Worm (Caenorhabditis elegans) whole organism, early embryonic: ENCODE results near the gene dct-5.

Source experiments
- B0310.2 ChIP-seq: sonication (generic microtip); optimal IDR thresholded peaks from 2 replicates; lab custom pipeline; 2016; ENCODE audit warnings: mild to moderate bottlenecking, missing genetic modification characterization, missing compliant biosample characterization
- ama-1 ChIP-seq: fragments of 150-350 bp; optimal IDR thresholded peaks from 2 replicates; lab custom pipeline; 2014
- ceh-13 ChIP-seq: fragments of 200-800 bp; sonication (Bioruptor generic); optimal IDR thresholded peaks from 2 replicates; lab custom pipeline; 2018; ENCODE audit warnings: mild to moderate bottlenecking, missing genetic modification characterization, missing compliant biosample characterization
- ceh-36 ChIP-seq: sonication (generic microtip); optimal IDR thresholded peaks from 2 replicates; lab custom pipeline; 2016; ENCODE audit warnings: missing genetic modification characterization, inconsistent platforms, missing compliant biosample characterization
- pes-1 ChIP-seq: fragments of 200-800 bp; sonication (Bioruptor generic); IDR thresholded peaks from 2 replicates; pipeline ENCODE4 v1.3.6; 2022; ENCODE audit warnings: missing genetic modification reagents, missing genetic modification characterization, missing compliant biosample characterization
- tra-4 ChIP-seq: sonication (generic microtip); optimal IDR thresholded peaks from 2 replicates; lab custom pipeline; 2017; ENCODE audit warnings: missing genetic modification characterization, missing compliant biosample characterization

DNA sequence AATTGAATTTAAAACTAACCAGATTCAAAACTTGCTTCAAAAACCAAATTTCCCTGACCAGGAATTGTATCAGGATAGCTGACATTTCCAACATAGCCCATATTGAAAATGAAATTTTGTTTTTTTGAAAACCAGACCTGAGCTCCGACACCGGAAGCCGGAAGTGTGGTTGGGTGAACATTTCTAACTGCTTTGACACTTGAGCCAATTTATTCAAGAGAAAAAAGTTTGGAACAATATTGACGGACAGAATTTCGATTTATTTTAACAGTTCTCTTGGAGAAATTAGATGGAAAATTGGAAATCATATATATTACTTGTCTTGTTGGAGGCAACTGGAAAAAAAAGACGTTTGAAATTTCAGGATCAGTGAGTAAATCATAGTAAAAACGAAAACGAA lies 49.5 kb downstream of the dct-5 start, which contains the start of gene ccpp-6:
- TF ChIP-seq ceh-13 (GFP tag; lab: Kevin White, UChicago) (no peak), ama-1 (lab: Kevin White, UChicago) (no peak), ceh-36 (tag; lab: Kevin White, UChicago) (no peak), tra-4 (tag; lab: Kevin White, UChicago) (no peak), B0310.2 (tag; lab: Kevin White, UChicago) (no peak), pes-1 (GFP tag; lab: Robert Waterston, UW) (no peak)
